Worm (Caenorhabditis elegans): ENCODE measurements around the gene ZK662.5.

ZK662.5 gene

ce11 chrX:15706108-15706676 is 15.3 kb upstream of the ZK662.5 start (continued):
- TF ChIP-seq pax-3 (tag; optimal IDR thresholded peaks at IDR 0.05), result no peak
- TF ChIP-seq rnt-1 (tag; optimal IDR thresholded peaks at IDR 0.05), result peak; percentile 23
- TF ChIP-seq ceh-90 (tag; optimal IDR thresholded peaks at IDR 0.05), result no peak
- no peak for TF ChIP-seq lin-15B (tag; optimal IDR thresholded peaks at IDR 0.05)

DNA sequence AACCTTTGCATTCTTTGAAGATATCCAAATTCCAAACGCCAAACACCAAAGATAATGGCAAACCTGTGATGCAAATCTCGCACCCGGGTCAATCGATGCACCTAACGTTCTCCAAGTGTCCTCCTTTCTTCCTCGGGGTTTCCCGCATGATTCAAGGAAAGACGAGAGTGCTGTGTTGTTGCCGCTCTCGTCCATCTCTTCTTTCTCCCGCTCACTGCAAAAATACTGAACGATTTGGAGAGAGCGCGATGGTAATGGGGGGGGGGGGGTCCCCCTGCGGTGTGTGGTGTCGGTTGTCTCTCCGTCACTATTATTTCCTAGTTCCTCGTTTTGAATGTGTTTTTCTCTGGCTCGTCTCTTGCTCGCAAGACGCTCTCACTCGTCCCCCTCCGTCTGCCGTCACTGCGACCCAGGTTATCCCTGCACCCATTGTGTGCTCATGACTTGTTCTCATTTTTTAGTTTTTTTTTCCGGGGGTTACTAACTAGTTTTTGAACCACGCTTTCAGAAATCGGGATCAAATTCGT is 14.0 kb upstream of the ZK662.5 start:
- no peak for TF ChIP-seq nhr-76 (tag; optimal IDR thresholded peaks at IDR 0.05)
- TF ChIP-seq nhr-90 (tag; optimal IDR thresholded peaks at IDR 0.05; ENCODE audit: poor library complexity), result peak; percentile 41
- peak; percentile 92 for TF ChIP-seq tbx-2 (tag; optimal IDR thresholded peaks at IDR 0.05)
- TF ChIP-seq zag-1 (tag; optimal IDR thresholded peaks at IDR 0.05), result no peak
- TF ChIP-seq nhr-28 (tag; optimal IDR thresholded peaks at IDR 0.05), result no peak
- peak; percentile 52 for TF ChIP-seq nhr-237 (tag; optimal IDR thresholded peaks at IDR 0.05)
- peak; percentile 88 for TF ChIP-seq nhr-47 (tag; optimal IDR thresholded peaks at IDR 0.05)
- peak in 1 of 6 experiments; percentile 18 for TF ChIP-seq elt-3 (tag; optimal IDR thresholded peaks at IDR 0.05)
- no peak for TF ChIP-seq sptf-1 (tag; optimal IDR thresholded peaks at IDR 0.05)
- peak; percentile 80 for TF ChIP-seq egl-13 (tag; optimal IDR thresholded peaks at IDR 0.05)
- peak; percentile 99 for TF ChIP-seq lin-14 (GFP tag; optimal IDR thresholded peaks at IDR 0.05)
- peak; percentile 87 for TF ChIP-seq unc-86 (tag; optimal IDR thresholded peaks at IDR 0.05)
- no peak for TF ChIP-seq alr-1 (tag; optimal IDR thresholded peaks at IDR 0.05; ENCODE audit: borderline replicate concordance)
- TF ChIP-seq nhr-19 (GFP tag; conservative IDR thresholded peaks at IDR 0.05), result peak; percentile 83
- no peak for TF ChIP-seq efl-3 (GFP tag; optimal IDR thresholded peaks at IDR 0.05)
- TF ChIP-seq nhr-77 (tag; optimal IDR thresholded peaks at IDR 0.05), result peak; percentile 85
- TF ChIP-seq lin-35 (GFP tag; optimal IDR thresholded peaks at IDR 0.05), result peak; percentile 35 to 53
- peak; percentile 50 for TF ChIP-seq skn-1 (tag; optimal IDR thresholded peaks at IDR 0.05)
- peak; percentile 95 for TF ChIP-seq nhr-71 (tag; optimal IDR thresholded peaks at IDR 0.05)
- no peak for TF ChIP-seq tlp-1 (tag; optimal IDR thresholded peaks at IDR 0.05)
- no peak for TF ChIP-seq lin-39 (tag; optimal IDR thresholded peaks at IDR 0.05)
- peak in 1 of 2 experiments; percentile 90 for TF ChIP-seq mdl-1 (tag; optimal IDR thresholded peaks at IDR 0.05)
- TF ChIP-seq xbp-1 (tag; optimal IDR thresholded peaks at IDR 0.05), result peak; percentile 67
- TF ChIP-seq mep-1 (tag; optimal IDR thresholded peaks at IDR 0.05), result peak; percentile 68
- TF ChIP-seq ceh-88 (GFP tag; IDR thresholded peaks at IDR 0.05), result peak; percentile 50; the same call in 1 of the 2 replicates
- TF ChIP-seq F16B12.6 (tag; optimal IDR thresholded peaks at IDR 0.05), result no peak
- no peak for TF ChIP-seq unc-62 (GFP tag; optimal IDR thresholded peaks at IDR 0.05)
- peak; percentile 52 for TF ChIP-seq unc-130 (tag; optimal IDR thresholded peaks at IDR 0.05)
- TF ChIP-seq swsn-7 (tag; optimal IDR thresholded peaks at IDR 0.05), result peak; percentile 85
- TF ChIP-seq lin-13 (GFP tag; optimal IDR thresholded peaks at IDR 0.05), result peak; percentile 47
- TF ChIP-seq pax-3 (tag; optimal IDR thresholded peaks at IDR 0.05), result peak; percentile 66
- TF ChIP-seq ceh-63 (GFP tag; optimal IDR thresholded peaks at IDR 0.05), result no peak
- no peak for TF ChIP-seq unc-30 (tag; optimal IDR thresholded peaks at IDR 0.05)
- TF ChIP-seq mab-9 (GFP tag; IDR thresholded peaks at IDR 0.05), result 0 out of 2 replicates have a peak, but pooled peaks have one; percentile 24
- TF ChIP-seq dpl-1 (GFP tag; optimal IDR thresholded peaks at IDR 0.05), result peak in 2 of 3 experiments; percentile 26 to 39
- peak; percentile 87 for TF ChIP-seq sox-4 (tag; optimal IDR thresholded peaks at IDR 0.05)
- peak; percentile 29 for TF ChIP-seq fos-1 (tag; optimal IDR thresholded peaks at IDR 0.05)
- TF ChIP-seq snpc-4 (tag; optimal IDR thresholded peaks at IDR 0.05), result peak; percentile 40
- peak; percentile 46 for TF ChIP-seq irx-1 (tag; optimal IDR thresholded peaks at IDR 0.05)
- peak; percentile 75 for TF ChIP-seq isw-1 (GFP tag; IDR thresholded peaks at IDR 0.05)
- TF ChIP-seq snu-23 (GFP tag; optimal IDR thresholded peaks at IDR 0.05), result peak; percentile 88
- TF ChIP-seq aha-1 (tag; optimal IDR thresholded peaks at IDR 0.05), result no peak
- TF ChIP-seq jun-1 (tag; optimal IDR thresholded peaks at IDR 0.05), result peak; percentile 83
- TF ChIP-seq nhr-20 (tag; optimal IDR thresholded peaks at IDR 0.05), result peak; percentile 88
- TF ChIP-seq lin-15B (tag; optimal IDR thresholded peaks at IDR 0.05), result no peak
- no peak for TF ChIP-seq aly-2 (tag; optimal IDR thresholded peaks at IDR 0.05)
- TF ChIP-seq grh-1 (GFP tag; IDR thresholded peaks at IDR 0.05), result peak; percentile 44; the same call in 1 of the 2 replicates
- peak; percentile 59; the same call in 1 of the 2 replicates for TF ChIP-seq unc-98 (GFP tag; IDR thresholded peaks at IDR 0.05)
